Fruit fly (Drosophila melanogaster) whole organism, embryonic: Measurements from ENCODE around the gene CG13481.

Experiments used
- ATbp ChIP-seq: fragments of 200-800 bp; sonication (Bioruptor generic); optimal IDR thresholded peaks from 2 replicates; lab custom pipeline; 2017; ENCODE audit warnings: missing biosample characterization, mild to moderate bottlenecking, missing genetic modification characterization, missing genetic modification reagents
- Abd-B ChIP-seq: fragments of 200-800 bp; sonication (Bioruptor generic); optimal IDR thresholded peaks from 2 replicates; lab custom pipeline; 2018; ENCODE audit warnings: missing biosample characterization, mild to moderate bottlenecking, missing genetic modification characterization, moderate library complexity
- Atf6 ChIP-seq: fragments of 200-800 bp; sonication (Bioruptor generic); IDR thresholded peaks from 2 replicates; pipeline ENCODE4 v1.3.6; 2022; ENCODE audit warnings: missing biosample characterization, missing genetic modification characterization
- BEAF-32 ChIP-seq: fragments of 200-800 bp; sonication (Bioruptor generic); optimal IDR thresholded peaks from 3 replicates; lab custom pipeline; 2017; ENCODE audit warnings: missing biosample characterization, missing genetic modification characterization, mild to moderate bottlenecking, moderate library complexity, missing genetic modification reagents
- CG10431 ChIP-seq: fragments of 200-800 bp; sonication (Bioruptor generic); optimal IDR thresholded peaks from 3 replicates; lab custom pipeline; 2018; ENCODE audit warnings: missing biosample characterization, mild to moderate bottlenecking, missing genetic modification characterization
- CG11504 ChIP-seq: fragments of 200-800 bp; sonication (Bioruptor generic); optimal IDR thresholded peaks from 3 replicates; lab custom pipeline; 2019; ENCODE audit warnings: missing biosample characterization, mild to moderate bottlenecking, missing genetic modification characterization, moderate library complexity
- CG14667 ChIP-seq: fragments of 200-800 bp; sonication (Bioruptor generic); IDR thresholded peaks from 2 replicates; pipeline ENCODE4 v1.3.6; 2022; ENCODE audit warnings: missing biosample characterization, missing genetic modification characterization
- CG14710 ChIP-seq: fragments of 200-800 bp; sonication (Bioruptor generic); optimal IDR thresholded peaks from 3 replicates; lab custom pipeline; 2019; ENCODE audit warnings: missing biosample characterization, mild to moderate bottlenecking, missing genetic modification characterization, moderate library complexity
- CG16813 ChIP-seq: fragments of 200-800 bp; sonication (Bioruptor generic); IDR thresholded peaks from 3 replicates; pipeline ENCODE4 v1.3.6; 2022; ENCODE audit warnings: missing biosample characterization, missing genetic modification characterization; ENCODE audit not compliant: partially characterized antibody
- CG16815 ChIP-seq: fragments of 200-800 bp; sonication (Bioruptor generic); optimal IDR thresholded peaks from 3 replicates; lab custom pipeline; 2017; ENCODE audit warnings: missing biosample characterization, mild to moderate bottlenecking, missing genetic modification characterization
- CG18764 ChIP-seq: fragments of 200-800 bp; sonication (Bioruptor generic); optimal IDR thresholded peaks from 3 replicates; lab custom pipeline; 2016; ENCODE audit warnings: missing biosample characterization, missing genetic modification characterization
- CG2678 ChIP-seq: fragments of 200-800 bp; sonication (Bioruptor generic); optimal IDR thresholded peaks from 3 replicates; lab custom pipeline; 2019; ENCODE audit warnings: missing biosample characterization, mild to moderate bottlenecking, missing genetic modification characterization, moderate library complexity
- CG3065 ChIP-seq: fragments of 200-800 bp; sonication (Bioruptor generic); optimal IDR thresholded peaks from 2 replicates; lab custom pipeline; 2016; ENCODE audit warnings: missing biosample characterization, missing genetic modification characterization
- CG3163 ChIP-seq: fragments of 200-800 bp; sonication (Bioruptor generic); optimal IDR thresholded peaks from 3 replicates; lab custom pipeline; 2016; ENCODE audit warnings: missing biosample characterization, missing genetic modification characterization
- CG3838 ChIP-seq: fragments of 200-800 bp; sonication (Bioruptor generic); optimal IDR thresholded peaks from 3 replicates; lab custom pipeline; 2016; ENCODE audit warnings: missing biosample characterization, missing genetic modification characterization
- CG4707 ChIP-seq: fragments of 200-800 bp; sonication (Bioruptor generic); optimal IDR thresholded peaks from 2 replicates; lab custom pipeline; 2018; ENCODE audit warnings: missing biosample characterization, mild to moderate bottlenecking, missing genetic modification characterization, moderate library complexity
- CG7963 ChIP-seq: fragments of 200-800 bp; sonication (Bioruptor generic); IDR thresholded peaks from 3 replicates; pipeline ENCODE4 v1.3.6; 2022; ENCODE audit warnings: missing biosample characterization, missing genetic modification characterization; ENCODE audit not compliant: partially characterized antibody
- CG8924 ChIP-seq: fragments of 200-800 bp; optimal IDR thresholded peaks from 3 replicates; lab custom pipeline; 2019; ENCODE audit warnings: missing biosample characterization, mild to moderate bottlenecking, missing genetic modification characterization, moderate library complexity
- Ets65A ChIP-seq: fragments of 200-800 bp; sonication (Bioruptor generic); peaks from one replicate; lab custom pipeline; 2016; ENCODE audit warnings: missing biosample characterization, missing genetic modification characterization
- GATAe ChIP-seq: fragments of 200-800 bp; sonication (Bioruptor generic); conservative IDR thresholded peaks from 2 replicates; pipeline ENCODE4 v1.3.6; 2022; ENCODE audit warnings: missing biosample characterization, missing genetic modification characterization
- H15 ChIP-seq: fragments of 200-800 bp; sonication (Bioruptor generic); IDR thresholded peaks from 3 replicates; pipeline ENCODE4 v1.3.6; 2022; ENCODE audit warnings: missing biosample characterization, missing genetic modification characterization
- H2.0 ChIP-seq: fragments of 200-800 bp; sonication (Bioruptor generic); IDR thresholded peaks from 2 replicates; pipeline ENCODE4 v1.3.6; 2022; ENCODE audit warnings: missing biosample characterization, missing genetic modification characterization
- HHEX ChIP-seq: fragments of 200-800 bp; sonication (Bioruptor generic); optimal IDR thresholded peaks from 3 replicates; lab custom pipeline; 2017; ENCODE audit warnings: missing biosample characterization, mild to moderate bottlenecking, missing genetic modification characterization, missing genetic modification reagents
- HLHmδ ChIP-seq: fragments of 200-800 bp; sonication (Bioruptor generic); optimal IDR thresholded peaks from 2 replicates; lab custom pipeline; 2018; ENCODE audit warnings: missing biosample characterization, mild to moderate bottlenecking, missing genetic modification characterization, moderate library complexity
- Mad ChIP-seq: fragments of 200-800 bp; sonication (Bioruptor generic); optimal IDR thresholded peaks from 2 replicates; lab custom pipeline; 2016; ENCODE audit warnings: missing biosample characterization, missing genetic modification characterization
- NFAT ChIP-seq: fragments of 200-800 bp; sonication (Bioruptor generic); IDR thresholded peaks from 2 replicates; pipeline ENCODE4 v1.3.6; 2022; ENCODE audit warnings: missing biosample characterization, missing genetic modification characterization
- Ptx1 ChIP-seq: fragments of 200-800 bp; sonication (Bioruptor generic); IDR thresholded peaks from 2 replicates; pipeline ENCODE4 v1.3.6; 2022; ENCODE audit warnings: missing biosample characterization, missing genetic modification characterization
- Scr ChIP-seq: fragments of 200-800 bp; sonication (Bioruptor generic); IDR thresholded peaks from 2 replicates; pipeline ENCODE4 v1.3.6; 2022; ENCODE audit warnings: missing biosample characterization, missing genetic modification characterization; ENCODE audit not compliant: partially characterized antibody
- TFAM ChIP-seq: fragments of 200-800 bp; sonication (Bioruptor generic); optimal IDR thresholded peaks from 2 replicates; lab custom pipeline; 2017; ENCODE audit warnings: missing biosample characterization, missing genetic modification characterization, inconsistent platforms
- ab ChIP-seq: fragments of 200-800 bp; sonication (Bioruptor generic); optimal IDR thresholded peaks from 2 replicates; lab custom pipeline; 2016; ENCODE audit warnings: missing biosample characterization, missing genetic modification characterization
- aop ChIP-seq: fragments of 200-800 bp; sonication (Bioruptor generic); IDR thresholded peaks from 2 replicates; pipeline ENCODE4 v1.3.6; 2022; ENCODE audit warnings: missing biosample characterization, missing genetic modification characterization
- br ChIP-seq: fragments of >200 bp; optimal IDR thresholded peaks from 2 replicates; lab custom pipeline; 2017
- bsh ChIP-seq, 2 experiments: fragments of 200-800 bp; sonication (Bioruptor generic); optimal IDR thresholded peaks; 2 replicates each; lab custom pipeline; 2017 to 2018; ENCODE audit warnings: mild to moderate bottlenecking in 2 of 2, missing biosample characterization in 2 of 2, missing genetic modification characterization in 2 of 2, moderate library complexity in 1 of 2
- corto ChIP-seq: fragments of 200-800 bp; sonication (Bioruptor generic); optimal IDR thresholded peaks from 2 replicates; lab custom pipeline; 2016; ENCODE audit warnings: missing biosample characterization, mild to moderate bottlenecking, missing genetic modification characterization, moderate library complexity
- dmrt11E ChIP-seq: fragments of 200-800 bp; sonication (Bioruptor generic); optimal IDR thresholded peaks from 3 replicates; lab custom pipeline; 2018; ENCODE audit warnings: missing biosample characterization, mild to moderate bottlenecking, missing genetic modification characterization, moderate library complexity
- exex ChIP-seq: fragments of 200-800 bp; sonication (Bioruptor generic); optimal IDR thresholded peaks from 4 replicates; lab custom pipeline; 2018; ENCODE audit warnings: missing biosample characterization, mild to moderate bottlenecking, missing genetic modification characterization, moderate library complexity
- fd96Cb ChIP-seq: fragments of 200-800 bp; sonication (Bioruptor generic); optimal IDR thresholded peaks from 2 replicates; lab custom pipeline; 2018; ENCODE audit warnings: missing biosample characterization, mild to moderate bottlenecking, missing genetic modification characterization, moderate library complexity
- ftz-f1 ChIP-seq: fragments of 200-800 bp; sonication (Bioruptor generic); optimal IDR thresholded peaks from 2 replicates; lab custom pipeline; 2016; ENCODE audit warnings: missing biosample characterization, missing genetic modification characterization
- gem ChIP-seq: fragments of 200-800 bp; sonication (Bioruptor generic); optimal IDR thresholded peaks from 2 replicates; lab custom pipeline; 2019; ENCODE audit warnings: missing biosample characterization, mild to moderate bottlenecking, missing genetic modification characterization, moderate library complexity
- grn ChIP-seq: fragments of 200-800 bp; sonication (Bioruptor generic); optimal IDR thresholded peaks from 3 replicates; lab custom pipeline; 2017; ENCODE audit warnings: missing biosample characterization, missing genetic modification characterization
- gsb ChIP-seq: fragments of 200-800 bp; sonication (Bioruptor generic); IDR thresholded peaks from 2 replicates; pipeline ENCODE4 v1.3.6; 2022; ENCODE audit warnings: missing biosample characterization, missing genetic modification characterization
- ham ChIP-seq: fragments of 200-800 bp; sonication (Bioruptor generic); IDR thresholded peaks from 2 replicates; pipeline ENCODE4 v1.3.6; 2022; ENCODE audit warnings: missing biosample characterization, missing genetic modification characterization
- mirr ChIP-seq: fragments of 200-800 bp; sonication (Bioruptor generic); optimal IDR thresholded peaks from 3 replicates; lab custom pipeline; 2018; ENCODE audit warnings: missing biosample characterization, mild to moderate bottlenecking, missing genetic modification characterization
- psq ChIP-seq: fragments of 200-800 bp; sonication (Bioruptor generic); optimal IDR thresholded peaks from 2 replicates; lab custom pipeline; 2017; ENCODE audit warnings: missing biosample characterization, missing genetic modification characterization
- row ChIP-seq: fragments of 200-800 bp; sonication (Bioruptor generic); IDR thresholded peaks from 3 replicates; pipeline ENCODE4 v1.3.6; 2022; ENCODE audit warnings: missing biosample characterization, missing genetic modification characterization
- sens ChIP-seq: fragments of 200-800 bp; sonication (Bioruptor generic); peaks from one replicate; lab custom pipeline; 2016; ENCODE audit warnings: missing biosample characterization, missing genetic modification characterization
- sens-2 ChIP-seq: fragments of 200-800 bp; sonication (Bioruptor generic); IDR thresholded peaks from 2 replicates; pipeline ENCODE4 v1.3.6; 2022; ENCODE audit warnings: missing biosample characterization, missing genetic modification characterization
- sima ChIP-seq: fragments of 200-800 bp; sonication (Bioruptor generic); optimal IDR thresholded peaks from 2 replicates; lab custom pipeline; 2016; ENCODE audit warnings: missing biosample characterization, missing genetic modification characterization
- sug ChIP-seq: fragments of 200-800 bp; optimal IDR thresholded peaks from 2 replicates; lab custom pipeline; 2019; ENCODE audit warnings: missing biosample characterization, mild to moderate bottlenecking, missing genetic modification characterization, moderate library complexity
- vfl ChIP-seq: fragments of 200-800 bp; sonication (Bioruptor generic); optimal IDR thresholded peaks from 2 replicates; lab custom pipeline; 2016; ENCODE audit warnings: missing biosample characterization, missing genetic modification characterization

The CG13481 gene

dm6 chr3L:14332533-14332932, 37.0 kb downstream of the CG13481 start:
- TF ChIP-seq row, result peak; percentile 15; the same call in 1 of the 3 replicates
- TF ChIP-seq CG11504 (tag; lab: Kevin White, UChicago), result peak; percentile 4
- TF ChIP-seq CG16815 (GFP tag; lab: Kevin White, UChicago), result no peak
- peak; percentile 54 for TF ChIP-seq Ets65A
- TF ChIP-seq CG18764 (GFP tag; lab: Kevin White, UChicago), result no peak
- peak; percentile 4 for TF ChIP-seq CG2678 (tag; lab: Kevin White, UChicago)
- TF ChIP-seq CG3838 (GFP tag; lab: Kevin White, UChicago), result no peak
- no peak for TF ChIP-seq bsh (GFP tag; optimal IDR thresholded peaks at IDR 0.05; lab: Kevin White, UChicago)
- TF ChIP-seq H15, result 0 out of 3 replicates have a peak, but pooled peaks have one; percentile 17
- TF ChIP-seq gem, result peak; percentile 6
- no peak for TF ChIP-seq br
- peak; percentile 13 for TF ChIP-seq BEAF-32 (GFP tag; lab: Kevin White, UChicago)

dm6 chr3L:14329042-14329441, 40.5 kb downstream of the CG13481 start, which contains the start of gene CG13482:
Gene CG13482 (plus strand): TSS chr3L:14329346.
- TF ChIP-seq HHEX (GFP tag; lab: Kevin White, UChicago) (no peak), sug (tag; lab: Kevin White, UChicago) (peak; percentile 56), exex (tag; lab: Kevin White, UChicago) (peak; percentile 56), mirr (GFP tag; lab: Kevin White, UChicago) (peak; percentile 49), sima (GFP tag; lab: Kevin White, UChicago) (no peak), aop (GFP tag; lab: Robert Waterston, UW) (no peak), GATAe (GFP tag; lab: Robert Waterston, UW) (peak; percentile 71), CG14667 (GFP tag; lab: Robert Waterston, UW) (no peak), CG8924 (tag; lab: Kevin White, UChicago) (no peak), fd96Cb (tag; lab: Kevin White, UChicago) (no peak), Ptx1 (no peak), H2.0 (GFP tag; lab: Robert Waterston, UW) (no peak), grn (GFP tag; lab: Kevin White, UChicago) (peak; percentile 0), Atf6 (no peak)

- no peak for TF ChIP-seq ab (GFP tag; lab: Kevin White, UChicago)
- TF ChIP-seq CG10431 (GFP tag; lab: Kevin White, UChicago), result no peak
- TF ChIP-seq dmrt11E (tag; lab: Kevin White, UChicago), result no peak
- no peak for TF ChIP-seq ftz-f1 (GFP tag; lab: Kevin White, UChicago)
- no peak for TF ChIP-seq CG3065 (GFP tag; lab: Kevin White, UChicago)
- TF ChIP-seq sens (GFP tag; lab: Kevin White, UChicago), result peak; percentile 90
- no peak for TF ChIP-seq CG3163 (GFP tag; lab: Kevin White, UChicago)
- TF ChIP-seq HLHmδ (GFP tag; lab: Kevin White, UChicago), result no peak
- no peak for TF ChIP-seq gsb (GFP tag; lab: Robert Waterston, UW)
- TF ChIP-seq sens-2, result no peak
- no peak for TF ChIP-seq psq (GFP tag; lab: Kevin White, UChicago)
- peak; percentile 21 for TF ChIP-seq CG14710 (tag; lab: Kevin White, UChicago)
- TF ChIP-seq Scr, result no peak
- no peak for TF ChIP-seq CG16813 (GFP tag; lab: Robert Waterston, UW)
- no peak for TF ChIP-seq vfl
- TF ChIP-seq ham (GFP tag; lab: Robert Waterston, UW), result no peak
- no peak for TF ChIP-seq CG7963 (GFP tag; lab: Robert Waterston, UW)
- no peak for TF ChIP-seq CG4707 (GFP tag; lab: Kevin White, UChicago)
- TF ChIP-seq NFAT (GFP tag; lab: Robert Waterston, UW), result no peak
- TF ChIP-seq row, result peak; percentile 55; the same call in 2 of the 3 replicates
- no peak for TF ChIP-seq corto (GFP tag; lab: Kevin White, UChicago)
- TF ChIP-seq ATbp (GFP tag; lab: Kevin White, UChicago), result no peak
- TF ChIP-seq Abd-B (GFP tag; lab: Kevin White, UChicago), result peak; percentile 43
- no peak for TF ChIP-seq TFAM (GFP tag; lab: Kevin White, UChicago)
- TF ChIP-seq Mad, result no peak
Measured at dm6 chr3L:14328437-14328836, 41.1 kb downstream of the CG13481 start.
